Fruit fly (Drosophila melanogaster) whole organism, embryonic: Measurements from ENCODE around the gene Gclc.

Source experiments
- CG2889 ChIP-seq: fragments of 200-800 bp; sonication (Bioruptor generic); IDR thresholded peaks from 3 replicates; pipeline ENCODE4 v1.3.6; 2022; ENCODE audit warnings: missing biosample characterization, missing genetic modification characterization
- Nf-YC ChIP-seq: fragments of 200-800 bp; optimal IDR thresholded peaks from 3 replicates; lab custom pipeline; 2019; ENCODE audit warnings: missing biosample characterization, mild to moderate bottlenecking, missing genetic modification characterization, moderate library complexity
- danr ChIP-seq: fragments of 200-800 bp; sonication (Bioruptor generic); IDR thresholded peaks from 2 replicates; pipeline ENCODE4 v1.3.6; 2022; ENCODE audit warnings: missing biosample characterization, missing genetic modification characterization
- mam ChIP-seq: fragments of 200-800 bp; sonication (Bioruptor generic); optimal IDR thresholded peaks from 3 replicates; lab custom pipeline; 2016; ENCODE audit warnings: missing biosample characterization, missing genetic modification characterization
- nom ChIP-seq: fragments of 200-800 bp; sonication (Bioruptor generic); optimal IDR thresholded peaks from 2 replicates; lab custom pipeline; 2017; ENCODE audit warnings: missing biosample characterization, missing genetic modification characterization, mild to moderate bottlenecking, moderate library complexity, missing genetic modification reagents
- pho ChIP-seq: fragments of 200-800 bp; sonication (Bioruptor generic); optimal IDR thresholded peaks from 2 replicates; lab custom pipeline; 2016; ENCODE audit warnings: missing biosample characterization, missing genetic modification characterization
- tup ChIP-seq: fragments of 200-800 bp; sonication (Bioruptor generic); optimal IDR thresholded peaks from 2 replicates; lab custom pipeline; 2016; ENCODE audit warnings: missing biosample characterization, mild to moderate bottlenecking, missing genetic modification characterization, moderate library complexity

dm6 chrX:8059629-8060028, 56.3 kb downstream of the Gclc start:
- TF ChIP-seq nom (GFP tag; lab: Kevin White, UChicago): no peak
- no peak for TF ChIP-seq CG2889 (GFP tag; lab: Robert Waterston, UW)
- no peak for TF ChIP-seq mam (GFP tag; lab: Kevin White, UChicago)
- no peak for TF ChIP-seq pho
- no peak for TF ChIP-seq tup (GFP tag; lab: Kevin White, UChicago)
- TF ChIP-seq danr: no peak
- TF ChIP-seq Nf-YC (tag; lab: Kevin White, UChicago): no peak
